Fruit fly (Drosophila melanogaster): ENCODE results near the gene hyx.

- TF ChIP-seq Dad (GFP tag; optimal IDR thresholded peaks at IDR 0.05) (no peak), CG33213 (GFP tag; optimal IDR thresholded peaks at IDR 0.05) (no peak), CG30403 (GFP tag; optimal IDR thresholded peaks at IDR 0.05) (no peak), ewg (GFP tag; optimal IDR thresholded peaks at IDR 0.05) (no peak)
These were observed 31.3 kb upstream of the hyx start for dm6 chr3R:9007258-9007657.
